Fruit fly (Drosophila melanogaster) whole organism, embryonic: Measurements from ENCODE around the gene mib2.

Source experiments
- CG1024 ChIP-seq: fragments of 200-800 bp; sonication (Bioruptor generic); IDR thresholded peaks from 2 replicates; pipeline ENCODE4 v1.3.6; 2022; ENCODE audit warnings: missing biosample characterization, missing genetic modification characterization
- CG10267 ChIP-seq: fragments of 200-800 bp; sonication (Bioruptor generic); optimal IDR thresholded peaks from 2 replicates; lab custom pipeline; 2018; ENCODE audit warnings: missing biosample characterization, mild to moderate bottlenecking, missing genetic modification characterization, moderate library complexity
- CG11398 ChIP-seq: fragments of 200-800 bp; sonication (Bioruptor generic); optimal IDR thresholded peaks from 2 replicates; lab custom pipeline; 2016; ENCODE audit warnings: missing biosample characterization, missing genetic modification characterization
- CG13287 ChIP-seq: fragments of 200-800 bp; sonication (Bioruptor generic); IDR thresholded peaks from 2 replicates; pipeline ENCODE4 v1.3.6; 2022; ENCODE audit warnings: missing biosample characterization, missing genetic modification characterization; ENCODE audit not compliant: partially characterized antibody
- CG16815 ChIP-seq: fragments of 200-800 bp; sonication (Bioruptor generic); optimal IDR thresholded peaks from 3 replicates; lab custom pipeline; 2017; ENCODE audit warnings: missing biosample characterization, mild to moderate bottlenecking, missing genetic modification characterization
- CG17568 ChIP-seq: fragments of 200-800 bp; sonication (Bioruptor generic); optimal IDR thresholded peaks from 2 replicates; lab custom pipeline; 2018; ENCODE audit warnings: missing biosample characterization, mild to moderate bottlenecking, missing genetic modification characterization, moderate library complexity
- CG17612 ChIP-seq: fragments of 200-800 bp; sonication (Bioruptor generic); IDR thresholded peaks from 2 replicates; pipeline ENCODE4 v1.3.6; 2022; ENCODE audit warnings: missing biosample characterization, missing genetic modification characterization
- CG17829 ChIP-seq: fragments of 200-800 bp; optimal IDR thresholded peaks from 2 replicates; lab custom pipeline; 2019; ENCODE audit warnings: missing biosample characterization, mild to moderate bottlenecking, missing genetic modification characterization, moderate library complexity
- CG18262 ChIP-seq: fragments of 200-800 bp; optimal IDR thresholded peaks from 3 replicates; lab custom pipeline; 2019; ENCODE audit warnings: missing biosample characterization, mild to moderate bottlenecking, missing genetic modification characterization, moderate library complexity
- CG18619 ChIP-seq: fragments of 200-800 bp; sonication (Bioruptor generic); optimal IDR thresholded peaks from 3 replicates; lab custom pipeline; 2017; ENCODE audit warnings: missing biosample characterization, mild to moderate bottlenecking, missing genetic modification characterization
- CG2875 ChIP-seq: fragments of 200-800 bp; sonication (Bioruptor generic); optimal IDR thresholded peaks from 2 replicates; lab custom pipeline; 2017; ENCODE audit warnings: missing biosample characterization, mild to moderate bottlenecking, missing genetic modification characterization, missing genetic modification reagents
- CG3065 ChIP-seq: fragments of 200-800 bp; sonication (Bioruptor generic); optimal IDR thresholded peaks from 2 replicates; lab custom pipeline; 2016; ENCODE audit warnings: missing biosample characterization, missing genetic modification characterization
- CG4328 ChIP-seq: fragments of 200-800 bp; sonication (Bioruptor generic); optimal IDR thresholded peaks from 3 replicates; lab custom pipeline; 2017; ENCODE audit warnings: missing biosample characterization, missing genetic modification reagents, missing genetic modification characterization
- CG5180 ChIP-seq: fragments of 200-800 bp; sonication (Bioruptor generic); optimal IDR thresholded peaks from 3 replicates; lab custom pipeline; 2017; ENCODE audit warnings: missing biosample characterization, missing genetic modification characterization, mild to moderate bottlenecking, moderate library complexity, missing genetic modification reagents
- CG5245 ChIP-seq: fragments of 200-800 bp; sonication (Bioruptor generic); optimal IDR thresholded peaks from 3 replicates; lab custom pipeline; 2016; ENCODE audit warnings: missing biosample characterization, missing genetic modification characterization
- CG5953 ChIP-seq: fragments of 200-800 bp; sonication (Bioruptor generic); IDR thresholded peaks from 2 replicates; pipeline ENCODE4 v1.3.6; 2022; ENCODE audit warnings: missing biosample characterization, missing genetic modification characterization
- CG6272 ChIP-seq: fragments of 200-800 bp; sonication (Bioruptor generic); IDR thresholded peaks from 2 replicates; pipeline ENCODE4 v1.3.6; 2022; ENCODE audit warnings: missing biosample characterization, missing genetic modification characterization
- CG6791 ChIP-seq: fragments of 200-800 bp; sonication (Bioruptor generic); IDR thresholded peaks from 3 replicates; pipeline ENCODE4 v1.3.6; 2022; ENCODE audit warnings: missing biosample characterization, missing genetic modification characterization; ENCODE audit not compliant: partially characterized antibody
- CG6813 ChIP-seq: fragments of 200-800 bp; sonication (Bioruptor generic); optimal IDR thresholded peaks from 2 replicates; lab custom pipeline; 2017; ENCODE audit warnings: missing biosample characterization, missing genetic modification characterization, mild to moderate bottlenecking, moderate library complexity, missing genetic modification reagents
- CG7372 ChIP-seq: fragments of 200-800 bp; sonication (Bioruptor generic); IDR thresholded peaks from 2 replicates; pipeline ENCODE4 v1.3.6; 2022; ENCODE audit warnings: missing biosample characterization, missing genetic modification characterization
- CG7786 ChIP-seq: fragments of 200-800 bp; sonication (Bioruptor generic); optimal IDR thresholded peaks from 2 replicates; lab custom pipeline; 2016; ENCODE audit warnings: missing biosample characterization, missing genetic modification characterization
- CG7987 ChIP-seq: fragments of 200-800 bp; sonication (Bioruptor generic); optimal IDR thresholded peaks from 2 replicates; lab custom pipeline; 2018; ENCODE audit warnings: missing biosample characterization, mild to moderate bottlenecking, missing genetic modification characterization, moderate library complexity
- CG8944 ChIP-seq: fragments of 200-800 bp; sonication (Bioruptor generic); optimal IDR thresholded peaks from 3 replicates; lab custom pipeline; 2016; ENCODE audit warnings: missing biosample characterization, missing genetic modification characterization
- Deaf1 ChIP-seq: fragments of 200-800 bp; optimal IDR thresholded peaks from 3 replicates; lab custom pipeline; 2019; ENCODE audit warnings: missing biosample characterization, mild to moderate bottlenecking, missing genetic modification characterization, moderate library complexity
- Drgx ChIP-seq: fragments of 200-800 bp; sonication (Bioruptor generic); IDR thresholded peaks from 2 replicates; pipeline ENCODE4 v1.3.6; 2022; ENCODE audit warnings: missing biosample characterization, missing genetic modification characterization
- E2f1 ChIP-seq: fragments of 200-800 bp; sonication (Bioruptor generic); IDR thresholded peaks from 2 replicates; pipeline ENCODE4 v1.3.6; 2022; ENCODE audit warnings: missing biosample characterization, missing genetic modification characterization
- H2.0 ChIP-seq: fragments of 200-800 bp; sonication (Bioruptor generic); IDR thresholded peaks from 2 replicates; pipeline ENCODE4 v1.3.6; 2022; ENCODE audit warnings: missing biosample characterization, missing genetic modification characterization
- Hsf ChIP-seq: fragments of 200-800 bp; sonication (Bioruptor generic); optimal IDR thresholded peaks from 3 replicates; lab custom pipeline; 2016; ENCODE audit warnings: missing biosample characterization, missing genetic modification characterization
- Lhr ChIP-seq: fragments of 200-800 bp; sonication (Bioruptor generic); optimal IDR thresholded peaks from 3 replicates; lab custom pipeline; 2017; ENCODE audit warnings: mild to moderate bottlenecking, missing biosample characterization, missing genetic modification reagents, missing genetic modification characterization
- Rfx ChIP-seq: fragments of 200-800 bp; sonication (Bioruptor generic); IDR thresholded peaks from 2 replicates; pipeline ENCODE4 v1.3.6; 2022; ENCODE audit warnings: missing biosample characterization, missing genetic modification characterization
- Taf1 ChIP-seq: fragments of 200-800 bp; sonication (Bioruptor generic); IDR thresholded peaks from 2 replicates; pipeline ENCODE4 v1.3.6; 2022; ENCODE audit warnings: missing biosample characterization, missing genetic modification characterization
- Tbp ChIP-seq: fragments of >200 bp; optimal IDR thresholded peaks from 2 replicates; lab custom pipeline; 2018; ENCODE audit warnings: missing biosample characterization, missing genetic modification characterization
- YL-1 ChIP-seq: fragments of 200-800 bp; sonication (Bioruptor generic); optimal IDR thresholded peaks from 3 replicates; lab custom pipeline; 2017; ENCODE audit warnings: missing biosample characterization, mild to moderate bottlenecking, missing genetic modification characterization
- ci ChIP-seq: fragments of 200-800 bp; sonication (Bioruptor generic); IDR thresholded peaks from 3 replicates; pipeline ENCODE4 v1.3.6; 2022; ENCODE audit warnings: missing biosample characterization, missing genetic modification characterization
- cwo ChIP-seq: fragments of 200-800 bp; sonication (Bioruptor generic); optimal IDR thresholded peaks from 3 replicates; lab custom pipeline; 2017; ENCODE audit warnings: missing biosample characterization, missing genetic modification characterization, mild to moderate bottlenecking, moderate library complexity, missing genetic modification reagents
- dati ChIP-seq: fragments of 200-800 bp; sonication (Bioruptor generic); IDR thresholded peaks from 2 replicates; pipeline ENCODE4 v1.3.6; 2022; ENCODE audit warnings: missing biosample characterization, missing genetic modification characterization
- ems ChIP-seq: fragments of 200-800 bp; sonication (Bioruptor generic); optimal IDR thresholded peaks from 3 replicates; lab custom pipeline; 2016; ENCODE audit warnings: missing biosample characterization, missing genetic modification characterization
- ewg ChIP-seq: fragments of 200-800 bp; sonication (Bioruptor generic); optimal IDR thresholded peaks from 3 replicates; lab custom pipeline; 2017; ENCODE audit warnings: mild to moderate bottlenecking, missing biosample characterization, missing genetic modification reagents, missing genetic modification characterization
- hbn ChIP-seq: fragments of 200-800 bp; sonication (Bioruptor generic); IDR thresholded peaks from 2 replicates; pipeline ENCODE4 v1.3.6; 2022; ENCODE audit warnings: missing biosample characterization, missing genetic modification characterization; ENCODE audit not compliant: partially characterized antibody
- jumu ChIP-seq: fragments of 200-800 bp; sonication (Bioruptor generic); optimal IDR thresholded peaks from 3 replicates; lab custom pipeline; 2016; ENCODE audit warnings: missing biosample characterization, missing genetic modification characterization
- kay ChIP-seq: fragments of 200-800 bp; sonication (Bioruptor generic); optimal IDR thresholded peaks from 2 replicates; lab custom pipeline; 2016; ENCODE audit warnings: missing biosample characterization, missing genetic modification characterization
- luna ChIP-seq: fragments of 200-800 bp; sonication (Bioruptor generic); optimal IDR thresholded peaks from 2 replicates; lab custom pipeline; 2016; ENCODE audit warnings: missing biosample characterization, missing genetic modification characterization
- peb ChIP-seq: fragments of 200-800 bp; sonication (Bioruptor generic); IDR thresholded peaks from 2 replicates; pipeline ENCODE4 v1.3.6; 2022; ENCODE audit warnings: missing biosample characterization, missing genetic modification characterization
- prd ChIP-seq, 3 experiments: fragments of >200 bp in 2 of 3; fragments of 200-800 bp in 1 of 3; sonication (Bioruptor generic) in 1 of 3; optimal IDR thresholded peaks in 2 of 3; IDR thresholded peaks in 1 of 3; 2 replicates in 2 of 3; 3 replicates in 1 of 3; pipeline versions ENCODE4 v1.3.6 to Lab custom; 2017 to 2022; ENCODE audit warnings: missing biosample characterization in 1 of 3, missing genetic modification characterization in 1 of 3
- pros ChIP-seq: fragments of 200-800 bp; sonication (Bioruptor generic); optimal IDR thresholded peaks from 3 replicates; lab custom pipeline; 2019; ENCODE audit warnings: missing biosample characterization, mild to moderate bottlenecking, missing genetic modification characterization, moderate library complexity
- sima ChIP-seq: fragments of 200-800 bp; sonication (Bioruptor generic); optimal IDR thresholded peaks from 2 replicates; lab custom pipeline; 2016; ENCODE audit warnings: missing biosample characterization, missing genetic modification characterization
- sisA ChIP-seq: fragments of 200-800 bp; sonication (Bioruptor generic); IDR thresholded peaks from 2 replicates; pipeline ENCODE4 v1.3.6; 2022; ENCODE audit warnings: missing biosample characterization, missing genetic modification characterization
- slou ChIP-seq: fragments of 200-800 bp; sonication (Bioruptor generic); optimal IDR thresholded peaks from 3 replicates; lab custom pipeline; 2016; ENCODE audit warnings: missing biosample characterization, missing genetic modification characterization
- slp2 ChIP-seq: fragments of 200-800 bp; sonication (Bioruptor generic); optimal IDR thresholded peaks from 2 replicates; lab custom pipeline; 2016; ENCODE audit warnings: missing biosample characterization, missing genetic modification characterization
- so ChIP-seq: fragments of 200-800 bp; sonication (Bioruptor generic); IDR thresholded peaks from 3 replicates; pipeline ENCODE4 v1.3.6; 2022; ENCODE audit warnings: missing biosample characterization, missing genetic modification characterization
- yki ChIP-seq: fragments of >200 bp; optimal IDR thresholded peaks from 3 replicates; lab custom pipeline; 2018

mib2 gene

dm6 chr2L:19058916-19059315 lies 24.7 kb downstream of the mib2 start, which contains the start of gene Phlpp (continued):
- TF ChIP-seq CG7987 (GFP tag; lab: Kevin White, UChicago) (no peak), so (peak; percentile 77; the same call in 2 of the 3 replicates), Drgx (GFP tag; lab: Robert Waterston, UW) (peak; percentile 72), luna (GFP tag; lab: Kevin White, UChicago) (no peak), prd (optimal IDR thresholded peaks at IDR 0.05; lab: Kevin White, UChicago) (no peak), prd (GFP tag; IDR thresholded peaks at IDR 0.05; lab: Robert Waterston, UW) (peak; percentile 82), CG18619 (GFP tag; lab: Kevin White, UChicago) (peak; percentile 13), ci (GFP tag; lab: Robert Waterston, UW) (peak; percentile 40; the same call in 1 of the 3 replicates), ems (GFP tag; lab: Kevin White, UChicago) (peak; percentile 28), ewg (no peak), CG6791 (GFP tag; lab: Robert Waterston, UW) (no peak), jumu (peak; percentile 39), Hsf (GFP tag; lab: Kevin White, UChicago) (peak; percentile 11), CG11398 (GFP tag; lab: Kevin White, UChicago) (no peak), CG1024 (GFP tag; lab: Robert Waterston, UW) (peak; percentile 69; the same call in 1 of the 2 replicates), yki (lab: Kevin White, UChicago) (no peak), sisA (GFP tag; lab: Robert Waterston, UW) (peak; percentile 60), hbn (no peak), CG17568 (GFP tag; lab: Kevin White, UChicago) (no peak), CG6272 (GFP tag; lab: Robert Waterston, UW) (peak; percentile 41; the same call in 1 of the 2 replicates), CG8944 (no peak), CG17829 (tag; lab: Kevin White, UChicago) (peak; percentile 67), CG16815 (GFP tag; lab: Kevin White, UChicago) (peak; percentile 11), cwo (GFP tag; lab: Kevin White, UChicago) (peak; percentile 27), Deaf1 (tag; lab: Kevin White, UChicago) (peak; percentile 60), E2f1 (GFP tag; lab: Robert Waterston, UW) (peak; percentile 65), CG4328 (GFP tag; lab: Kevin White, UChicago) (no peak), dati (GFP tag; lab: Robert Waterston, UW) (0 out of 2 replicates have a peak, but pooled peaks have one; percentile 27), pros (peak; percentile 45), sima (GFP tag; lab: Kevin White, UChicago) (no peak), Taf1 (GFP tag; lab: Robert Waterston, UW) (no peak), CG7372 (GFP tag; lab: Robert Waterston, UW) (peak; percentile 49), CG5953 (GFP tag; lab: Robert Waterston, UW) (0 out of 2 replicates have a peak, but pooled peaks have one; percentile 47), CG5180 (GFP tag; lab: Kevin White, UChicago) (no peak), slp2 (GFP tag; lab: Kevin White, UChicago) (peak; percentile 4), Lhr (GFP tag; lab: Kevin White, UChicago) (no peak), CG7786 (no peak), Tbp (GFP tag; lab: Kevin White, UChicago) (no peak), CG3065 (GFP tag; lab: Kevin White, UChicago) (no peak), CG6813 (GFP tag; lab: Kevin White, UChicago) (peak; percentile 49), peb (GFP tag; lab: Robert Waterston, UW) (peak; percentile 47; the same call in 1 of the 2 replicates), CG17612 (GFP tag; lab: Robert Waterston, UW) (no peak), CG18262 (tag; lab: Kevin White, UChicago) (peak; percentile 83), H2.0 (peak; percentile 54; the same call in 1 of the 2 replicates), CG10267 (tag; lab: Kevin White, UChicago) (peak; percentile 77), CG13287 (GFP tag; lab: Robert Waterston, UW) (no peak), slou (GFP tag; lab: Kevin White, UChicago) (no peak), YL-1 (GFP tag; lab: Kevin White, UChicago) (no peak), kay (peak; percentile 29), CG5245 (GFP tag; lab: Kevin White, UChicago) (no peak), CG2875 (peak; percentile 23), Rfx (GFP tag; lab: Robert Waterston, UW) (0 out of 2 replicates have a peak, but pooled peaks have one; percentile 27)
